Worm (Caenorhabditis elegans) whole organism, young adult: ENCODE measurements around the gene idpp-5.

Experiments used
- B0019.2 ChIP-seq: fragments of 200-800 bp; sonication (Bioruptor generic); conservative IDR thresholded peaks from 2 replicates; pipeline ENCODE4 v1.3.6; 2022; ENCODE audit warnings: missing genetic modification reagents, missing genetic modification characterization, missing compliant biosample characterization
- B0261.1 ChIP-seq: sonication (generic microtip); optimal IDR thresholded peaks from 2 replicates; lab custom pipeline; 2016; ENCODE audit warnings: mild to moderate bottlenecking, missing genetic modification characterization, moderate library complexity, missing compliant biosample characterization
- F23B12.7 ChIP-seq: sonication (generic microtip); optimal IDR thresholded peaks from 2 replicates; lab custom pipeline; 2017; ENCODE audit warnings: missing genetic modification characterization, mild to moderate bottlenecking, missing compliant biosample characterization, antibody characterized with exemption, moderate library complexity; ENCODE audit not compliant: insufficient read depth
- F49E8.2 ChIP-seq: sonication (generic microtip); optimal IDR thresholded peaks from 3 replicates; lab custom pipeline; 2017; ENCODE audit warnings: missing genetic modification characterization, mild to moderate bottlenecking, missing compliant biosample characterization, antibody characterized with exemption, moderate library complexity; ENCODE audit not compliant: insufficient read depth
- F55B11.4 ChIP-seq: sonication (generic microtip); optimal IDR thresholded peaks from 2 replicates; lab custom pipeline; 2016; ENCODE audit warnings: missing compliant biosample characterization, missing genetic modification characterization, borderline replicate concordance; ENCODE audit not compliant: insufficient read depth
- K12H6.12 ChIP-seq: fragments of 200-800 bp; sonication (Bioruptor generic); optimal IDR thresholded peaks from 2 replicates; lab custom pipeline; 2018; ENCODE audit warnings: mild to moderate bottlenecking, missing genetic modification characterization, missing compliant biosample characterization
- T07F8.4 ChIP-seq: sonication (generic microtip); optimal IDR thresholded peaks from 2 replicates; lab custom pipeline; 2016; ENCODE audit warnings: mild to moderate bottlenecking, missing genetic modification characterization, moderate library complexity, missing compliant biosample characterization
- Y53G8AR.9 ChIP-seq: fragments of 200-800 bp; sonication (Bioruptor generic); conservative IDR thresholded peaks from 2 replicates; pipeline ENCODE4 v1.3.6; 2022; ENCODE audit warnings: missing genetic modification reagents, missing genetic modification characterization, missing compliant biosample characterization
- Y79H2A.3 ChIP-seq: fragments of 200-800 bp; sonication (Bioruptor generic); conservative IDR thresholded peaks from 2 replicates; pipeline ENCODE4 v1.3.6; 2022; ENCODE audit warnings: missing genetic modification reagents, missing genetic modification characterization, missing compliant biosample characterization
- aptf-2 ChIP-seq: fragments of 200-800 bp; sonication (Bioruptor generic); conservative IDR thresholded peaks from 2 replicates; pipeline ENCODE4 v1.3.6; 2022; ENCODE audit warnings: missing genetic modification reagents, missing genetic modification characterization, missing compliant biosample characterization
- athp-1 ChIP-seq: sonication (generic microtip); optimal IDR thresholded peaks from 2 replicates; lab custom pipeline; 2017; ENCODE audit warnings: mild to moderate bottlenecking, missing genetic modification characterization, missing compliant biosample characterization
- bed-2 ChIP-seq: fragments of 200-800 bp; sonication (Bioruptor generic); IDR thresholded peaks from 2 replicates; pipeline ENCODE4 v1.3.6; 2022; ENCODE audit warnings: missing genetic modification reagents, missing genetic modification characterization, missing compliant biosample characterization
- cebp-1 ChIP-seq, 2 experiments: fragments of 200-800 bp in 1 of 2; sonication (Bioruptor generic) in 1 of 2; sonication (generic microtip) in 1 of 2; IDR thresholded peaks in 1 of 2; optimal IDR thresholded peaks in 1 of 2; 2 replicates each; pipeline versions ENCODE4 v1.3.6 to Lab custom; 2017 to 2022; ENCODE audit warnings: missing compliant biosample characterization in 2 of 2, missing genetic modification characterization in 2 of 2, mild to moderate bottlenecking in 1 of 2, missing genetic modification reagents in 1 of 2, moderate library complexity in 1 of 2
- cebp-2 ChIP-seq: fragments of 200-800 bp; sonication (Bioruptor generic); IDR thresholded peaks from 2 replicates; pipeline ENCODE4 v1.3.6; 2022; ENCODE audit warnings: missing genetic modification characterization, missing compliant biosample characterization
- ceh-100 ChIP-seq: fragments of 200-800 bp; sonication (Bioruptor generic); IDR thresholded peaks from 2 replicates; pipeline ENCODE4 v1.3.6; 2022; ENCODE audit warnings: missing genetic modification reagents, missing genetic modification characterization, missing compliant biosample characterization
- dox-1 ChIP-seq: fragments of 200-800 bp; sonication (Bioruptor generic); IDR thresholded peaks from 2 replicates; pipeline ENCODE4 v1.3.6; 2022; ENCODE audit warnings: missing genetic modification reagents, missing genetic modification characterization, missing compliant biosample characterization
- efl-1 ChIP-seq: fragments of 150-350 bp; optimal IDR thresholded peaks from 2 replicates; lab custom pipeline; 2014; ENCODE audit warnings: missing biosample characterization, missing genetic modification reagents, missing genetic modification characterization
- let-607 ChIP-seq, 2 experiments: fragments of 200-800 bp in 1 of 2; sonication (Bioruptor generic) in 1 of 2; sonication (generic microtip) in 1 of 2; optimal IDR thresholded peaks; 2 replicates each; lab custom pipeline; 2016 to 2018; ENCODE audit warnings: mild to moderate bottlenecking in 2 of 2, missing compliant biosample characterization in 2 of 2, missing genetic modification characterization in 2 of 2, moderate library complexity in 2 of 2, missing genotype in 1 of 2
- lsl-1 ChIP-seq: fragments of 200-800 bp; sonication (Bioruptor generic); optimal IDR thresholded peaks from 2 replicates; lab custom pipeline; 2018; ENCODE audit warnings: mild to moderate bottlenecking, missing genetic modification characterization, moderate library complexity, missing compliant biosample characterization
- madf-3 ChIP-seq: fragments of 200-800 bp; sonication (Bioruptor generic); IDR thresholded peaks from 2 replicates; pipeline ENCODE4 v1.3.6; 2022; ENCODE audit warnings: missing genetic modification reagents, missing genetic modification characterization, missing compliant biosample characterization
- madf-6 ChIP-seq: fragments of 200-800 bp; sonication (Bioruptor generic); IDR thresholded peaks from 2 replicates; pipeline ENCODE4 v1.3.6; 2022; ENCODE audit warnings: missing genetic modification reagents, missing genetic modification characterization, missing compliant biosample characterization
- mcd-1 ChIP-seq: fragments of 200-800 bp; sonication (Bioruptor generic); IDR thresholded peaks from 2 replicates; pipeline ENCODE4 v1.3.6; 2022; ENCODE audit warnings: missing genetic modification reagents, missing genetic modification characterization, missing compliant biosample characterization
- mel-28 ChIP-seq: sonication (generic microtip); optimal IDR thresholded peaks from 2 replicates; lab custom pipeline; 2016; ENCODE audit warnings: borderline replicate concordance, mild to moderate bottlenecking, missing genetic modification characterization, missing compliant biosample characterization
- nhr-80 ChIP-seq: sonication (generic microtip); optimal IDR thresholded peaks from 2 replicates; lab custom pipeline; 2016; ENCODE audit warnings: missing genetic modification characterization, missing compliant biosample characterization
- nhr-90 ChIP-seq: sonication (generic microtip); optimal IDR thresholded peaks from 2 replicates; lab custom pipeline; 2016; ENCODE audit warnings: missing genotype, mild to moderate bottlenecking, missing genetic modification characterization, missing compliant biosample characterization
- pha-4 ChIP-seq: fragments of 150-350 bp; sonication (generic microtip); optimal IDR thresholded peaks from 2 replicates; lab custom pipeline; 2014; ENCODE audit warnings: missing biosample characterization, missing genetic modification reagents, missing genetic modification characterization
- repo-1 ChIP-seq: sonication (generic microtip); optimal IDR thresholded peaks from 2 replicates; lab custom pipeline; 2017; ENCODE audit warnings: mild to moderate bottlenecking, missing genetic modification characterization, missing compliant biosample characterization
- rpc-1 ChIP-seq, 2 experiments: fragments of 150-350 bp in 1 of 2; sonication (generic microtip) in 1 of 2; optimal IDR thresholded peaks; 2 replicates each; lab custom pipeline; 2014 to 2018; ENCODE audit warnings: missing biosample characterization in 1 of 2, missing genetic modification characterization in 1 of 2, missing genetic modification reagents in 1 of 2, missing genotype in 1 of 2
- snpc-1.1 ChIP-seq: sonication (generic microtip); optimal IDR thresholded peaks from 2 replicates; lab custom pipeline; 2017; ENCODE audit warnings: missing genetic modification characterization, mild to moderate bottlenecking, missing compliant biosample characterization, antibody characterized with exemption, moderate library complexity, missing genotype, missing genetic modification reagents; ENCODE audit not compliant: insufficient read depth
- somi-1 ChIP-seq: fragments of 200-800 bp; sonication (Bioruptor generic); optimal IDR thresholded peaks from 2 replicates; lab custom pipeline; 2018; ENCODE audit warnings: mild to moderate bottlenecking, missing genetic modification characterization, missing compliant biosample characterization
- sptf-2 ChIP-seq: fragments of 200-800 bp; sonication (Bioruptor generic); optimal IDR thresholded peaks from 2 replicates; lab custom pipeline; 2018; ENCODE audit warnings: mild to moderate bottlenecking, missing genetic modification characterization, missing compliant biosample characterization
- unc-62 ChIP-seq: fragments of 150-350 bp; optimal IDR thresholded peaks from 2 replicates; lab custom pipeline; 2014; ENCODE audit warnings: missing biosample characterization, missing genetic modification reagents, missing genetic modification characterization
- zfh-2 ChIP-seq: fragments of 200-800 bp; sonication (Bioruptor generic); conservative IDR thresholded peaks from 2 replicates; pipeline ENCODE4 v1.3.6; 2022; ENCODE audit warnings: missing genetic modification reagents, missing genetic modification characterization, missing compliant biosample characterization
- zim-3 ChIP-seq: sonication (generic microtip); optimal IDR thresholded peaks from 2 replicates; lab custom pipeline; 2017; ENCODE audit warnings: mild to moderate bottlenecking, missing genetic modification characterization, moderate library complexity, missing compliant biosample characterization
- ztf-22 ChIP-seq: fragments of 200-800 bp; sonication (Bioruptor generic); optimal IDR thresholded peaks from 2 replicates; lab custom pipeline; 2018; ENCODE audit warnings: mild to moderate bottlenecking, missing genetic modification characterization, moderate library complexity, missing compliant biosample characterization
- ztf-25 ChIP-seq: fragments of 200-800 bp; sonication (Bioruptor generic); IDR thresholded peaks from 2 replicates; pipeline ENCODE4 v1.3.6; 2022; ENCODE audit warnings: missing genetic modification reagents, missing genetic modification characterization, missing compliant biosample characterization
- ztf-28 ChIP-seq: fragments of 200-800 bp; sonication (Bioruptor generic); IDR thresholded peaks from 2 replicates; pipeline ENCODE4 v1.3.6; 2022; ENCODE audit warnings: missing genetic modification reagents, missing genetic modification characterization, missing compliant biosample characterization

idpp-5 gene

DNA sequence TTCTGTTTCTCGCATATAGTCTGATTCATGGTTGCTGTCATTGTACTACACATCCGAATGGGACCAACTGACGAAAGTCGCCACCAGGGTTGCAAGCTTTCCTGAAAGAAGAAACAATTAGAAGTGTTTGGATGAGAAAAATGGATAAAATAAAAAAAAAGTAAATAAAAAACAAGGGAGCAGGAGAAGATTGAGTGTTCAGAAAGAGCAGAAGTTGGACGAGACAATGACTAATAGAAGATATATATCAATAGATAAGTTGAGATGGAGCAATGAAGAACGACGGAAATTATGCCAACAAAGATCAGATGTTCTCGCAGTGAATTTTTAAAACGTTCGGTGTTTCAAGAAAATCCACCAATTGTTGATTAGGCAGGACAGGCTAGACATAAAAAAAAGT is 34.2 kb upstream of the idpp-5 start, which contains the start of gene fkh-9:
Gene fkh-9, minus strand, starts transcription at position 101 of the 400 bp plus-strand sequence.
- TF ChIP-seq madf-3 (GFP tag; lab: Robert Waterston, UW) (no peak), mcd-1 (GFP tag; lab: Robert Waterston, UW) (no peak), zfh-2 (GFP tag; lab: Robert Waterston, UW) (no peak), ceh-100 (GFP tag; lab: Robert Waterston, UW) (no peak), ztf-25 (GFP tag; lab: Robert Waterston, UW) (no peak), aptf-2 (GFP tag; lab: Robert Waterston, UW) (no peak), T07F8.4 (tag; lab: Kevin White, UChicago) (no peak), F23B12.7 (no peak), F49E8.2 (tag; lab: Kevin White, UChicago) (no peak), nhr-80 (no peak), efl-1 (GFP tag; lab: Kevin White, UChicago) (no peak), repo-1 (tag; lab: Kevin White, UChicago) (no peak), sptf-2 (GFP tag; lab: Kevin White, UChicago) (no peak), nhr-90 (tag; lab: Kevin White, UChicago) (no peak), unc-62 (GFP tag; lab: Kevin White, UChicago) (no peak), lsl-1 (no peak), Y79H2A.3 (GFP tag; lab: Robert Waterston, UW) (no peak)

DNA sequence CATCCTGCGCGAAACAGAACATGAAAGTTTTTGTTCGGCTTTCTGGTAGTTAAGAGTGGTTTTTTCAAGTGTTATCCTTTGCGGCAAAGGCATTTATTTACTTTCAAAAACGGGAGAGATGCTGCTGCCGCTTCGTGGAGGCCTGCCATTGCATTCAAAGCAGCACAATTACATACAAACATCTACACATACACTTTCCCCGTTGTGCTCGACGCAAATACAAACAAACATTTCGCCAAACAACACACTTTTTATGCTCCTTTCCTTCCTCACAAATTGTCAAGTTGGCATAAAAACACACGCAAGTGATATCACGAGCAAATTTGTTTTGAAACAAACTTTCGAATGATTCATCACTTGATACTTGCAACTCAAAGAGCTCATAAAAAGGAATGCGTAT is 33.6 kb upstream of the idpp-5 start:
- TF ChIP-seq Y53G8AR.9 (GFP tag; lab: Robert Waterston, UW) (no peak), B0261.1 (tag; lab: Kevin White, UChicago) (no peak), nhr-80 (no peak), ztf-25 (GFP tag; lab: Robert Waterston, UW) (no peak), mel-28 (tag; lab: Kevin White, UChicago) (no peak), B0019.2 (GFP tag; lab: Robert Waterston, UW) (no peak), somi-1 (GFP tag; lab: Kevin White, UChicago) (no peak), nhr-90 (tag; lab: Kevin White, UChicago) (no peak), cebp-2 (GFP tag; lab: Robert Waterston, UW) (no peak), zim-3 (tag; lab: Kevin White, UChicago) (no peak), lsl-1 (no peak), bed-2 (GFP tag; lab: Robert Waterston, UW) (no peak)
- TF ChIP-seq, all 124 proteins: peak for 0

DNA sequence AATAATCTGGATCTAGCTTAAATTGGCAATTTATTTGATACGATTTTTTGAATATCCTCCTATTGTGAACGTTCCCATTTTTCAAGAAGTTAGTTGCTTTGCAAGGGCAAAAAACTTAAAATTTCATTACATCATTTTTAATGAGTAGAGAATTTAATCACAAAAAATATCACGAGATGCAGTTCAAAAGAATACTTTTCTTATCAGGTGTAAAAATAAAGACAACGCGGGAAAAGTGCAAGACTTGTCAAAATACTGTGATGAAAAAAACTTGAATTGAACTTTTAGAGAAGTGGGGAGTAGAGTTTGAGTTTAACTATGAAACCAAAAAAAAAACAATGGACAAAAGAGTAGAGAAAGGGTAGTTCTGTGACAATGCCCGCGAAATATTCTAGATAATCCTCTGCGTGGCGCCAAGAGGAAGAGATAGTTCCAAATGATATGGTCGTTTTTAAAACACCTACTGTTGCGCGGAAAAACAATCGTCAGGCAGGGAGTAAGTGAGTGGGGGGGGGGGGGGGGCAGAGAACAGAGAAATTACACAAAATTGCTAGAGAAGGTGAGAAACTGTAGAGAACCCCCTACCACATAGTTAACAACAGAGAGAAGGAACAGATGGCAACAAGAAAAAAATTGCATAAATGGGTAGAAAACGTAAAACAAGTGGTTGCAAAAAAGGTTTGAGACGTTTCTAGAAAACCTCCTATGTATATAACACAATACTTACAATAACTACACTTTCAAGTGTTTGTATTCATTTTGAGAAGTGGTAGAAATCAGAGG is 32.5 kb upstream of the idpp-5 start:
- TF ChIP-seq dox-1 (GFP tag; lab: Robert Waterston, UW) (no peak), nhr-80 (peak; percentile 52), madf-6 (GFP tag; lab: Robert Waterston, UW) (no peak)
- TF ChIP-seq, all 124 proteins: peak for 1

DNA sequence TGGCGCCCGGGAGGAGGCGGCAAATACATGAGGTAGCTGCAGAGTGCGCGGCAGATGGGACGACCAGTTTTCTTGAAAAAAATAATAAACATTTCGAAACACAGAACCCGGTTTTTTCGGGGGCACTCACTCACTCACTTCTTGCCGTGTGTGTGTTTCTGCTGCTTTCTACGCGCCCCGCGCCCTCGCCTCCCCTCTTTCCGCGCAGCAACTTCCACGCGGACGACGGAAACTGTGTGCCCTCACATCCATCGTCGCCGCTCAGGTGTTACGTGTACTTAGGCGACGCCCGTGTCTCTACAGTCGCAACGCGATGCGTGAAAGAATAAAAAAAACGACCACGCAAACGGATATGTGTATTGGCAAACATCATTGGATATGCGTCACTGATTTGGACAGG is 31.8 kb upstream of the idpp-5 start:
- TF ChIP-seq ztf-28 (GFP tag; lab: Robert Waterston, UW) (0 out of 2 replicates have a peak, but pooled peaks have one; percentile 37), zfh-2 (GFP tag; lab: Robert Waterston, UW) (peak; percentile 81), let-607 (tag; optimal IDR thresholded peaks at IDR 0.05; lab: Kevin White, UChicago) (no peak)
- TF ChIP-seq, all 124 proteins: peak for 2

DNA sequence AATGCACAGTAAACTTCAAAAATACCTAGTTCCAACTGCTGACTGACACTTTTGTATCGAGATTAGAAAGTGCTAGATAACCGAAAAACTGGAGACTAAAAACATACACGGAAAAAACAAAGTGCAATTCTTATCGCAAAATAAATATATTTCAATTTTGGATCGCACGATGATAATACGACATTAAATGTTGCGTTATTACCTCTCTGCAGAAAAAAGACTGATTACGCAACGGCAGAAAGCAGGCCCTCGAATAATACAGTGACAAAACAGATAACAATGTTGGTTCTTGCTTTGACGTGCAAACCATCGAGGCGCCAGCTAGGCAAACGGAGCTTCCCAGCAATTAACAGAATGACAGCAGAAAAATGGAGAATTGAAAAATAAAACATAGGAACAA is 31.3 kb upstream of the idpp-5 start:
- TF ChIP-seq T07F8.4 (tag; lab: Kevin White, UChicago) (no peak), unc-62 (GFP tag; lab: Kevin White, UChicago) (peak; percentile 32), K12H6.12 (tag; lab: Kevin White, UChicago) (no peak), pha-4 (tag; lab: Kevin White, UChicago) (peak; percentile 1), athp-1 (no peak), ztf-22 (peak; percentile 68), cebp-1 (GFP tag; IDR thresholded peaks at IDR 0.05; lab: Robert Waterston, UW) (no peak; the same call in 1 of the 2 replicates), cebp-1 (tag; optimal IDR thresholded peaks at IDR 0.05; lab: Kevin White, UChicago) (peak; percentile 66), rpc-1 (optimal IDR thresholded peaks at IDR 0.05; lab: Kevin White, UChicago) (no peak), rpc-1 (tag; optimal IDR thresholded peaks at IDR 0.05; lab: Kevin White, UChicago) (no peak), zfh-2 (GFP tag; lab: Robert Waterston, UW) (no peak), F55B11.4 (tag; lab: Kevin White, UChicago) (no peak), snpc-1.1 (no peak), B0019.2 (GFP tag; lab: Robert Waterston, UW) (no peak)
